Worm (Caenorhabditis elegans) whole organism, young adult: ENCODE measurements around the gene pgp-7.

Source experiments
- K12H6.12 ChIP-seq: fragments of 200-800 bp; sonication (Bioruptor generic); optimal IDR thresholded peaks from 2 replicates; lab custom pipeline; 2018; ENCODE audit warnings: mild to moderate bottlenecking, missing genetic modification characterization, missing compliant biosample characterization
- ama-1 ChIP-seq, 3 experiments: fragments of 150-350 bp in 1 of 3; sonication (generic microtip) in 2 of 3; optimal IDR thresholded peaks; 2 replicates each; lab custom pipeline; 2014 to 2018; ENCODE audit warnings: missing biosample characterization in 2 of 3, missing genetic modification characterization in 2 of 3, missing genetic modification reagents in 2 of 3
- bed-1 ChIP-seq: fragments of 200-800 bp; sonication (Bioruptor generic); IDR thresholded peaks from 2 replicates; pipeline ENCODE4 v1.3.6; 2022; ENCODE audit warnings: missing genetic modification reagents, missing genetic modification characterization, missing compliant biosample characterization
- let-526 ChIP-seq: fragments of 200-800 bp; sonication (Bioruptor generic); IDR thresholded peaks from 2 replicates; pipeline ENCODE4 v1.3.6; 2022; ENCODE audit warnings: missing genetic modification reagents, missing genetic modification characterization, missing compliant biosample characterization
- lsy-27 ChIP-seq: sonication (generic microtip); optimal IDR thresholded peaks from 2 replicates; lab custom pipeline; 2017; ENCODE audit warnings: missing genetic modification characterization, mild to moderate bottlenecking, missing compliant biosample characterization, antibody characterized with exemption, missing genotype, borderline replicate concordance; ENCODE audit not compliant: insufficient read depth
- sdz-38 ChIP-seq: sonication (generic microtip); optimal IDR thresholded peaks from 2 replicates; lab custom pipeline; 2016; ENCODE audit warnings: missing genotype, missing genetic modification characterization, missing compliant biosample characterization
- tlf-1 ChIP-seq: fragments of 200-800 bp; sonication (Bioruptor generic); optimal IDR thresholded peaks from 2 replicates; lab custom pipeline; 2018; ENCODE audit warnings: mild to moderate bottlenecking, missing genetic modification characterization, missing compliant biosample characterization
- unc-62 ChIP-seq: fragments of 150-350 bp; optimal IDR thresholded peaks from 2 replicates; lab custom pipeline; 2014; ENCODE audit warnings: missing biosample characterization, missing genetic modification reagents, missing genetic modification characterization

DNA sequence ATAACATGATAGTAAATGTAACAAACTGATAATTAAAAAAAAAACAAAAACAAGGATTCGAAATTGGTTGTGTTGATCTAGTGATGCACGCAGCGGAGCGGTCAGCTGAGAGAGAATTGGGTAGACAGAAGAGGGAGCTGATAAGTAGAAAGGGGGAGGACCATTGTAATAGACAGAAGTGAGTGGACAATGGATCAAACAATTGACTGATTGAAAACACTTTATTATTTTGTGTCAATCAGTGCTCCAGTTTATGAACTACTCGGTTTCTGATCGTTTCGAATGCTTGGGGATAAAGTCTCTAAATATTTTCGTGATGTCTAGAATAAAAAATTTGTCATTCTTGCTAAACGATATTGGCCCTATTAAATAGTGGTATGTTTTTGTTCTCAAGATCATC, 35.5 kb downstream of the pgp-7 start:
- TF ChIP-seq bed-1 (GFP tag; lab: Robert Waterston, UW): no peak
- TF ChIP-seq tlf-1: no peak
- TF ChIP-seq let-526: no peak
- no peak for TF ChIP-seq K12H6.12
- no peak for TF ChIP-seq unc-62 (GFP tag; lab: Kevin White, UChicago)
- no peak for TF ChIP-seq ama-1 (optimal IDR thresholded peaks at IDR 0.05; lab: Kevin White, UChicago)
- TF ChIP-seq ama-1 (GFP tag; optimal IDR thresholded peaks at IDR 0.05; lab: Kevin White, UChicago): no peak
- TF ChIP-seq lsy-27 (tag; lab: Kevin White, UChicago): no peak
- TF ChIP-seq sdz-38 (tag; lab: Kevin White, UChicago): no peak
